Worm (Caenorhabditis elegans) whole organism, L2 larva: ENCODE measurements around the gene srh-141.

Source experiments
- ama-1 ChIP-seq: fragments of 150-350 bp; optimal IDR thresholded peaks from 2 replicates; lab custom pipeline; 2018; ENCODE audit warnings: inconsistent platforms
- blmp-1 ChIP-seq: sonication (generic microtip); optimal IDR thresholded peaks from 2 replicates; lab custom pipeline; 2017; ENCODE audit warnings: missing genetic modification characterization, mild to moderate bottlenecking, missing compliant biosample characterization, antibody characterized with exemption, moderate library complexity; ENCODE audit not compliant: insufficient read depth
- ceh-82 ChIP-seq: fragments of 150-350 bp; optimal IDR thresholded peaks from 2 replicates; lab custom pipeline; 2014; ENCODE audit warnings: missing biosample characterization, missing genetic modification characterization
- egl-27 ChIP-seq: sonication (generic microtip); optimal IDR thresholded peaks from 3 replicates; lab custom pipeline; 2017; ENCODE audit warnings: missing biosample characterization, missing genetic modification reagents, missing genetic modification characterization
- lsy-2 ChIP-seq, 2 experiments: fragments of 150-350 bp in 1 of 2; sonication (generic microtip) in 1 of 2; optimal IDR thresholded peaks; 2 replicates each; lab custom pipeline; 2014 to 2017; ENCODE audit warnings: missing biosample characterization in 2 of 2, missing genetic modification characterization in 2 of 2
- nhr-12 ChIP-seq: fragments of 150-350 bp; optimal IDR thresholded peaks from 2 replicates; lab custom pipeline; 2014; ENCODE audit warnings: missing biosample characterization, missing genetic modification characterization
- nhr-129 ChIP-seq: fragments of 150-350 bp; optimal IDR thresholded peaks from 2 replicates; lab custom pipeline; 2014; ENCODE audit warnings: missing biosample characterization, missing genetic modification characterization
- nhr-23 ChIP-seq: fragments of 150-350 bp; optimal IDR thresholded peaks from 2 replicates; lab custom pipeline; 2014; ENCODE audit warnings: missing biosample characterization, missing genetic modification reagents, missing genetic modification characterization
- nhr-237 ChIP-seq: fragments of 150-350 bp; optimal IDR thresholded peaks from 2 replicates; lab custom pipeline; 2014; ENCODE audit warnings: missing biosample characterization, missing genetic modification characterization
- nhr-77 ChIP-seq: fragments of 150-350 bp; optimal IDR thresholded peaks from 2 replicates; lab custom pipeline; 2014; ENCODE audit warnings: missing biosample characterization, missing genetic modification characterization
- unc-55 ChIP-seq: fragments of 150-350 bp; sonication (generic microtip); optimal IDR thresholded peaks from 3 replicates; lab custom pipeline; 2014; ENCODE audit warnings: missing biosample characterization, missing genetic modification reagents, missing genetic modification characterization
- unc-62 ChIP-seq: fragments of 150-350 bp; optimal IDR thresholded peaks from 2 replicates; lab custom pipeline; 2014; ENCODE audit warnings: missing biosample characterization, missing genetic modification reagents, missing genetic modification characterization
- zag-1 ChIP-seq: fragments of 150-350 bp; optimal IDR thresholded peaks from 2 replicates; lab custom pipeline; 2014; ENCODE audit warnings: missing biosample characterization, missing genetic modification characterization
- ztf-11 ChIP-seq: sonication (generic microtip); optimal IDR thresholded peaks from 2 replicates; lab custom pipeline; 2017; ENCODE audit warnings: missing biosample characterization, missing genetic modification characterization

- TF ChIP-seq unc-62 (GFP tag; lab: Kevin White, UChicago) (no peak), ztf-11 (no peak), nhr-23 (tag; lab: Kevin White, UChicago) (no peak), nhr-12 (tag; lab: Kevin White, UChicago) (no peak), blmp-1 (tag; lab: Kevin White, UChicago) (no peak), unc-55 (GFP tag; lab: Kevin White, UChicago) (no peak), nhr-129 (tag; lab: Kevin White, UChicago) (no peak), ama-1 (no peak), zag-1 (tag; lab: Kevin White, UChicago) (no peak), egl-27 (tag; lab: Kevin White, UChicago) (no peak), nhr-237 (tag; lab: Kevin White, UChicago) (no peak), lsy-2 (tag; optimal IDR thresholded peaks at IDR 0.05; lab: Kevin White, UChicago) (no peak), nhr-77 (no peak), ceh-82 (tag; lab: Kevin White, UChicago) (no peak)
Observed at ce11 chrV:16460866-16461265, 17.1 kb downstream of the srh-141 start, which contains the start of gene srh-142.
